1 fruit fly cellular context compared by ENCODE assay signal in the genomic region with DNA sequence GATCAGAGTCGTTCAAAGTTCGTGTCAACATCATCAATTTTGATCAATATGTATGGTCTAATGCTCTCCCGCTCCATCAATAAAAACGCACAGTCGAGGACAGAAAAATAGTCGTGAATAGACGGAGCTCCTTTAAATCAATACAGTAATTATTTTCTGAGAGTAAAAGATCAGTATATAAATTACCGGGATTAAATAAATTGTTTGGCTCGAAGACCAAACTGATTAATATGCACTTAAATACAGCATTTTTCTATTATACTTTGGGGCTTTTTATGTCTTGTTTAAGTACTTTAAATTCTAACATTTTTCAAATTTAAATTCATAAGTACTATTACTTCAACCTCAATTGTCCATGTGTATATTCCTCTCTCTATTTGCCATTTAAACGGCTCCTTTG.
TF ChIP-seq lines count a peak whose summit lies in the region.

No protein-coding gene starts in this region.

TF ChIP-seq in whole organism, embryonic, 481 proteins besides CTCF, POLR2A, EP300 and RAD21 (continued from another document and continues in another):
- TF ChIP-seq pnt (GFP tag; optimal IDR thresholded peaks at IDR 0.05; lab: Kevin White, UChicago) = no peak
- TF ChIP-seq CG1233 (GFP tag; optimal IDR thresholded peaks at IDR 0.05; lab: Kevin White, UChicago) = peak; percentile 15
- TF ChIP-seq Myb (GFP tag; optimal IDR thresholded peaks at IDR 0.05; lab: Kevin White, UChicago) = peak; percentile 17
- TF ChIP-seq CG32772 (GFP tag; IDR thresholded peaks at IDR 0.05; lab: Robert Waterston, UW) = 0 out of 2 replicates have a peak, but pooled peaks have one; percentile 7
- peak; percentile 57 for TF ChIP-seq Meics (GFP tag; optimal IDR thresholded peaks at IDR 0.05; lab: Kevin White, UChicago)
- TF ChIP-seq Drgx (GFP tag; IDR thresholded peaks at IDR 0.05; lab: Robert Waterston, UW) = 0 out of 2 replicates have a peak, but pooled peaks have one; percentile 19
- no peak for TF ChIP-seq CG12071 (GFP tag; optimal IDR thresholded peaks at IDR 0.05; lab: Kevin White, UChicago)
- no peak for TF ChIP-seq Doc3 (GFP tag; IDR thresholded peaks at IDR 0.05; lab: Robert Waterston, UW; ENCODE audit: partially characterized antibody)
- TF ChIP-seq Gug (GFP tag; IDR thresholded peaks at IDR 0.05; lab: Robert Waterston, UW) = no peak
- TF ChIP-seq Dek (tag; optimal IDR thresholded peaks at IDR 0.05; lab: Kevin White, UChicago) = no peak
- peak; percentile 44; the same call in 1 of the 3 replicates for TF ChIP-seq CG11695 (GFP tag; IDR thresholded peaks at IDR 0.05; lab: Robert Waterston, UW)
- peak; percentile 28 for TF ChIP-seq Asciz (GFP tag; optimal IDR thresholded peaks at IDR 0.05; lab: Kevin White, UChicago)
- TF ChIP-seq HmgD (GFP tag; optimal IDR thresholded peaks at IDR 0.05; lab: Kevin White, UChicago) = no peak
- no peak for TF ChIP-seq nom (GFP tag; optimal IDR thresholded peaks at IDR 0.05; lab: Kevin White, UChicago)
- TF ChIP-seq CG13287 (GFP tag; IDR thresholded peaks at IDR 0.05; lab: Robert Waterston, UW; ENCODE audit: partially characterized antibody) = no peak
- TF ChIP-seq CG12236 (GFP tag; optimal IDR thresholded peaks at IDR 0.05; lab: Kevin White, UChicago) = no peak
- TF ChIP-seq Fer1 (GFP tag; optimal IDR thresholded peaks at IDR 0.05; lab: Kevin White, UChicago) = no peak
- TF ChIP-seq fru (optimal IDR thresholded peaks at IDR 0.05; lab: Kevin White, UChicago) = no peak
- no peak for TF ChIP-seq CG4854 (GFP tag; optimal IDR thresholded peaks at IDR 0.05; lab: Kevin White, UChicago)
- peak; percentile 73 for TF ChIP-seq CG33557 (GFP tag; optimal IDR thresholded peaks at IDR 0.05; lab: Kevin White, UChicago)
- peak; percentile 26 for TF ChIP-seq Atf3 (GFP tag; optimal IDR thresholded peaks at IDR 0.05; lab: Kevin White, UChicago)
- no peak for TF ChIP-seq ci (GFP tag; IDR thresholded peaks at IDR 0.05; lab: Robert Waterston, UW)
- TF ChIP-seq CG4820 (GFP tag; optimal IDR thresholded peaks at IDR 0.05; lab: Kevin White, UChicago) = peak; percentile 26
- TF ChIP-seq CG10267 (tag; optimal IDR thresholded peaks at IDR 0.05; lab: Kevin White, UChicago) = peak; percentile 71
- no peak for TF ChIP-seq dimm (GFP tag; IDR thresholded peaks at IDR 0.05; lab: Robert Waterston, UW)
- no peak for TF ChIP-seq CHES-1-like (GFP tag; optimal IDR thresholded peaks at IDR 0.05; lab: Kevin White, UChicago)
- TF ChIP-seq zfh2 (GFP tag; optimal IDR thresholded peaks at IDR 0.05; lab: Kevin White, UChicago) = no peak
- no peak for TF ChIP-seq CG2129 (GFP tag; IDR thresholded peaks at IDR 0.05; lab: Robert Waterston, UW; ENCODE audit: partially characterized antibody)
- TF ChIP-seq bcd (GFP tag; optimal IDR thresholded peaks at IDR 0.05; lab: Kevin White, UChicago) = peak; percentile 62
- no peak for TF ChIP-seq Sry-β (GFP tag; optimal IDR thresholded peaks at IDR 0.05; lab: Kevin White, UChicago)
- no peak for TF ChIP-seq CG3838 (GFP tag; optimal IDR thresholded peaks at IDR 0.05; lab: Kevin White, UChicago)
- no peak for TF ChIP-seq Optix (GFP tag; IDR thresholded peaks at IDR 0.05; lab: Robert Waterston, UW)
- no peak for TF ChIP-seq Awh (GFP tag; IDR thresholded peaks at IDR 0.05; lab: Robert Waterston, UW)
- no peak for TF ChIP-seq Lim3 (GFP tag; IDR thresholded peaks at IDR 0.05; lab: Robert Waterston, UW)
- peak; percentile 45; the same call in 1 of the 2 replicates for TF ChIP-seq Xrp1 (GFP tag; IDR thresholded peaks at IDR 0.05; lab: Robert Waterston, UW)
- peak; percentile 82 for TF ChIP-seq CG15696 (tag; optimal IDR thresholded peaks at IDR 0.05; lab: Kevin White, UChicago)
- peak; percentile 46 for TF ChIP-seq CG18619 (GFP tag; optimal IDR thresholded peaks at IDR 0.05; lab: Kevin White, UChicago)
- TF ChIP-seq CG9609 (GFP tag; optimal IDR thresholded peaks at IDR 0.05; lab: Kevin White, UChicago) = no peak
- no peak for TF ChIP-seq Kr (GFP tag; optimal IDR thresholded peaks at IDR 0.05; lab: Kevin White, UChicago)
- no peak for TF ChIP-seq bigmax (GFP tag; optimal IDR thresholded peaks at IDR 0.05; lab: Kevin White, UChicago)
- TF ChIP-seq CG9727 (GFP tag; optimal IDR thresholded peaks at IDR 0.05; lab: Kevin White, UChicago) = peak; percentile 81
- no peak for TF ChIP-seq D (optimal IDR thresholded peaks at IDR 0.05; lab: Kevin White, UChicago)
- peak; percentile 44 for TF ChIP-seq D (GFP tag; optimal IDR thresholded peaks at IDR 0.05; lab: Kevin White, UChicago)
- TF ChIP-seq btn (GFP tag; optimal IDR thresholded peaks at IDR 0.05; lab: Kevin White, UChicago) = no peak
- no peak for TF ChIP-seq CG3407 (GFP tag; optimal IDR thresholded peaks at IDR 0.05; lab: Kevin White, UChicago)
- TF ChIP-seq D19B (GFP tag; optimal IDR thresholded peaks at IDR 0.05; lab: Kevin White, UChicago) = no peak
- no peak for TF ChIP-seq sob (GFP tag; IDR thresholded peaks at IDR 0.05; lab: Robert Waterston, UW)
- no peak for TF ChIP-seq CG12299 (tag; optimal IDR thresholded peaks at IDR 0.05; lab: Kevin White, UChicago)
- TF ChIP-seq crp (GFP tag; optimal IDR thresholded peaks at IDR 0.05; lab: Kevin White, UChicago) = no peak
- no peak for TF ChIP-seq CG17912 (GFP tag; optimal IDR thresholded peaks at IDR 0.05; lab: Kevin White, UChicago)
- TF ChIP-seq ash1 (GFP tag; optimal IDR thresholded peaks at IDR 0.05; lab: Kevin White, UChicago) = no peak
- TF ChIP-seq CG11085 (GFP tag; IDR thresholded peaks at IDR 0.05; lab: Robert Waterston, UW) = no peak
- TF ChIP-seq Abd-B (GFP tag; optimal IDR thresholded peaks at IDR 0.05; lab: Kevin White, UChicago) = peak; percentile 49
- TF ChIP-seq twi (tag; optimal IDR thresholded peaks at IDR 0.05; lab: Kevin White, UChicago) = peak; percentile 64
- TF ChIP-seq CG7556 (GFP tag; optimal IDR thresholded peaks at IDR 0.05; lab: Kevin White, UChicago) = peak; percentile 70
- no peak for TF ChIP-seq slou (GFP tag; optimal IDR thresholded peaks at IDR 0.05; lab: Kevin White, UChicago)
- peak; percentile 59 for TF ChIP-seq CG17385 (GFP tag; optimal IDR thresholded peaks at IDR 0.05; lab: Kevin White, UChicago)
- peak; percentile 77 for TF ChIP-seq phol (tag; optimal IDR thresholded peaks at IDR 0.05; lab: Kevin White, UChicago)
- TF ChIP-seq tin (GFP tag; optimal IDR thresholded peaks at IDR 0.05; lab: Kevin White, UChicago) = peak; percentile 45
- no peak for TF ChIP-seq corto (GFP tag; optimal IDR thresholded peaks at IDR 0.05; lab: Kevin White, UChicago)
- no peak for TF ChIP-seq ro (GFP tag; IDR thresholded peaks at IDR 0.05; lab: Robert Waterston, UW)
- TF ChIP-seq pzg (GFP tag; optimal IDR thresholded peaks at IDR 0.05; lab: Kevin White, UChicago) = no peak
- peak; percentile 61 for TF ChIP-seq az2 (GFP tag; optimal IDR thresholded peaks at IDR 0.05; lab: Kevin White, UChicago)
- TF ChIP-seq tll (GFP tag; optimal IDR thresholded peaks at IDR 0.05; lab: Kevin White, UChicago) = no peak
- TF ChIP-seq dmrt99B (tag; optimal IDR thresholded peaks at IDR 0.05; lab: Kevin White, UChicago) = peak; percentile 73
- TF ChIP-seq tup (GFP tag; optimal IDR thresholded peaks at IDR 0.05; lab: Kevin White, UChicago) = no peak
- no peak for TF ChIP-seq Dad (GFP tag; optimal IDR thresholded peaks at IDR 0.05; lab: Kevin White, UChicago)
- peak; percentile 56 for TF ChIP-seq CG1602 (GFP tag; optimal IDR thresholded peaks at IDR 0.05; lab: Kevin White, UChicago)
- no peak for TF ChIP-seq CG15514 (GFP tag; optimal IDR thresholded peaks at IDR 0.05; lab: Kevin White, UChicago)
- no peak for TF ChIP-seq CG43689 (GFP tag; IDR thresholded peaks at IDR 0.05; lab: Robert Waterston, UW)
- TF ChIP-seq chif (GFP tag; optimal IDR thresholded peaks at IDR 0.05; lab: Kevin White, UChicago) = peak; percentile 41 to 58
- TF ChIP-seq grau (tag; optimal IDR thresholded peaks at IDR 0.05; lab: Kevin White, UChicago) = peak; percentile 75
- peak; percentile 50 for TF ChIP-seq CG6254 (GFP tag; optimal IDR thresholded peaks at IDR 0.05; lab: Kevin White, UChicago)
- TF ChIP-seq CG17568 (GFP tag; optimal IDR thresholded peaks at IDR 0.05; lab: Kevin White, UChicago) = peak; percentile 15
- peak; percentile 4 for TF ChIP-seq CG7271 (tag; optimal IDR thresholded peaks at IDR 0.05; lab: Kevin White, UChicago)
- peak; percentile 44 for TF ChIP-seq gcm (GFP tag; optimal IDR thresholded peaks at IDR 0.05; lab: Kevin White, UChicago)
- TF ChIP-seq CG15601 (tag; optimal IDR thresholded peaks at IDR 0.05; lab: Kevin White, UChicago) = peak; percentile 33
- TF ChIP-seq gce (GFP tag; IDR thresholded peaks at IDR 0.05; lab: Robert Waterston, UW) = no peak
- TF ChIP-seq nerfin-1 (tag; optimal IDR thresholded peaks at IDR 0.05; lab: Kevin White, UChicago) = peak; percentile 40
- peak; percentile 55 for TF ChIP-seq CG10147 (GFP tag; optimal IDR thresholded peaks at IDR 0.05; lab: Kevin White, UChicago)
- TF ChIP-seq CG4424 (GFP tag; optimal IDR thresholded peaks at IDR 0.05; lab: Kevin White, UChicago) = peak; percentile 61
- no peak for TF ChIP-seq CG18764 (GFP tag; optimal IDR thresholded peaks at IDR 0.05; lab: Kevin White, UChicago)
- peak; percentile 57 for TF ChIP-seq lab (GFP tag; optimal IDR thresholded peaks at IDR 0.05; lab: Kevin White, UChicago)
- TF ChIP-seq CG8924 (tag; optimal IDR thresholded peaks at IDR 0.05; lab: Kevin White, UChicago) = peak; percentile 77
- no peak for TF ChIP-seq E2f2 (GFP tag; IDR thresholded peaks at IDR 0.05; lab: Robert Waterston, UW)
- no peak for TF ChIP-seq vfl (GFP tag; optimal IDR thresholded peaks at IDR 0.05; lab: Kevin White, UChicago)
- no peak for TF ChIP-seq CG15011 (GFP tag; optimal IDR thresholded peaks at IDR 0.05; lab: Kevin White, UChicago)
- TF ChIP-seq CG12744 (GFP tag; optimal IDR thresholded peaks at IDR 0.05; lab: Kevin White, UChicago) = peak; percentile 46
- no peak for TF ChIP-seq CG18011 (GFP tag; optimal IDR thresholded peaks at IDR 0.05; lab: Kevin White, UChicago)
- TF ChIP-seq Dip2 (GFP tag; IDR thresholded peaks at IDR 0.05; lab: Robert Waterston, UW) = no peak
- TF ChIP-seq Taf1 (GFP tag; IDR thresholded peaks at IDR 0.05; lab: Robert Waterston, UW) = no peak
- TF ChIP-seq wor (GFP tag; IDR thresholded peaks at IDR 0.05; lab: Robert Waterston, UW) = no peak
- peak; percentile 72 for TF ChIP-seq ac (GFP tag; optimal IDR thresholded peaks at IDR 0.05; lab: Kevin White, UChicago)
- TF ChIP-seq CG10321 (GFP tag; IDR thresholded peaks at IDR 0.05; lab: Robert Waterston, UW) = no peak
- peak; percentile 20 for TF ChIP-seq mam (GFP tag; optimal IDR thresholded peaks at IDR 0.05; lab: Kevin White, UChicago)
- no peak for TF ChIP-seq ind (GFP tag; optimal IDR thresholded peaks at IDR 0.05; lab: Kevin White, UChicago)
- TF ChIP-seq CG6272 (GFP tag; IDR thresholded peaks at IDR 0.05; lab: Robert Waterston, UW) = no peak
- TF ChIP-seq ATbp (GFP tag; optimal IDR thresholded peaks at IDR 0.05; lab: Kevin White, UChicago) = peak; percentile 28
- TF ChIP-seq Mrtf (GFP tag; IDR thresholded peaks at IDR 0.05; lab: Robert Waterston, UW) = no peak
- peak; percentile 74 for TF ChIP-seq CG12391 (tag; optimal IDR thresholded peaks at IDR 0.05; lab: Kevin White, UChicago)
- TF ChIP-seq zen (tag; optimal IDR thresholded peaks at IDR 0.05; lab: Kevin White, UChicago) = peak; percentile 69
- TF ChIP-seq gsb (GFP tag; IDR thresholded peaks at IDR 0.05; lab: Robert Waterston, UW) = no peak
- TF ChIP-seq disco-r (GFP tag; optimal IDR thresholded peaks at IDR 0.05; lab: Kevin White, UChicago) = peak; percentile 18
- TF ChIP-seq bab2 (GFP tag; optimal IDR thresholded peaks at IDR 0.05; lab: Kevin White, UChicago) = peak; percentile 52
- peak; percentile 82 for TF ChIP-seq CG2712 (tag; optimal IDR thresholded peaks at IDR 0.05; lab: Kevin White, UChicago)
- TF ChIP-seq CG10565 (GFP tag; optimal IDR thresholded peaks at IDR 0.05; lab: Kevin White, UChicago) = no peak
- TF ChIP-seq BEAF-32 (GFP tag; optimal IDR thresholded peaks at IDR 0.05; lab: Kevin White, UChicago) = no peak
- peak; percentile 53; the same call in 1 of the 2 replicates for TF ChIP-seq CG17328 (GFP tag; IDR thresholded peaks at IDR 0.05; lab: Robert Waterston, UW)
- TF ChIP-seq gt (GFP tag; IDR thresholded peaks at IDR 0.05; lab: Robert Waterston, UW) = no peak
- no peak for TF ChIP-seq Lhr (GFP tag; optimal IDR thresholded peaks at IDR 0.05; lab: Kevin White, UChicago)
- peak; percentile 83 for TF ChIP-seq CG18262 (tag; optimal IDR thresholded peaks at IDR 0.05; lab: Kevin White, UChicago)
- TF ChIP-seq CG2678 (tag; optimal IDR thresholded peaks at IDR 0.05; lab: Kevin White, UChicago) = peak; percentile 81
- TF ChIP-seq CG10431 (GFP tag; optimal IDR thresholded peaks at IDR 0.05; lab: Kevin White, UChicago) = no peak
- no peak for TF ChIP-seq CG31224 (GFP tag; IDR thresholded peaks at IDR 0.05; lab: Robert Waterston, UW)
- TF ChIP-seq oc (tag; optimal IDR thresholded peaks at IDR 0.05; lab: Kevin White, UChicago) = no peak
- no peak for TF ChIP-seq pfk (GFP tag; optimal IDR thresholded peaks at IDR 0.05; lab: Kevin White, UChicago)
- TF ChIP-seq Dref (GFP tag; IDR thresholded peaks at IDR 0.05; lab: Robert Waterston, UW) = no peak
- TF ChIP-seq Bgb (GFP tag; IDR thresholded peaks at IDR 0.05; lab: Robert Waterston, UW; ENCODE audit: partially characterized antibody) = no peak
- no peak for TF ChIP-seq Vsx1 (GFP tag; optimal IDR thresholded peaks at IDR 0.05; lab: Kevin White, UChicago)
- no peak for TF ChIP-seq al (GFP tag; IDR thresholded peaks at IDR 0.05; lab: Robert Waterston, UW)
- peak; percentile 47 for TF ChIP-seq ewg (GFP tag; optimal IDR thresholded peaks at IDR 0.05; lab: Kevin White, UChicago)
- peak; percentile 11 for TF ChIP-seq NC2β (GFP tag; optimal IDR thresholded peaks at IDR 0.05; lab: Kevin White, UChicago)
- TF ChIP-seq CG1024 (GFP tag; IDR thresholded peaks at IDR 0.05; lab: Robert Waterston, UW) = no peak
- peak; percentile 72 for TF ChIP-seq CG13424 (tag; optimal IDR thresholded peaks at IDR 0.05; lab: Kevin White, UChicago)
- no peak for TF ChIP-seq nau (GFP tag; optimal IDR thresholded peaks at IDR 0.05; lab: Kevin White, UChicago)
- TF ChIP-seq CG10209 (GFP tag; optimal IDR thresholded peaks at IDR 0.05; lab: Kevin White, UChicago) = peak; percentile 66
- no peak for TF ChIP-seq CG4617 (GFP tag; optimal IDR thresholded peaks at IDR 0.05; lab: Kevin White, UChicago; ENCODE audit: borderline replicate concordance)
- 0 out of 2 replicates have a peak, but pooled peaks have one; percentile 12 for TF ChIP-seq CG32767 (GFP tag; IDR thresholded peaks at IDR 0.05; lab: Robert Waterston, UW)
- no peak for TF ChIP-seq otp (GFP tag; IDR thresholded peaks at IDR 0.05; lab: Robert Waterston, UW)
- TF ChIP-seq kni (GFP tag; optimal IDR thresholded peaks at IDR 0.05; lab: Kevin White, UChicago) = no peak
- peak; percentile 65 for TF ChIP-seq CG16815 (GFP tag; optimal IDR thresholded peaks at IDR 0.05; lab: Kevin White, UChicago)
